Worm (Caenorhabditis elegans) whole organism, L4 larva: Measurements from ENCODE around the gene sdz-4.

Experiments
- Y105C5A.15 ChIP-seq: fragments of 200-800 bp; sonication (Bioruptor generic); IDR thresholded peaks from 2 replicates; pipeline ENCODE4 v1.3.6; 2022; ENCODE audit warnings: missing genetic modification characterization, missing compliant biosample characterization
- aha-1 ChIP-seq: fragments of 150-350 bp; peaks from one replicate; lab custom pipeline; 2014; ENCODE audit warnings: missing biosample characterization, missing genetic modification characterization
- ceh-20 ChIP-seq: fragments of 200-800 bp; sonication (Bioruptor generic); IDR thresholded peaks from 2 replicates; pipeline ENCODE4 v1.3.6; 2022; ENCODE audit warnings: missing genetic modification reagents, missing genetic modification characterization, missing compliant biosample characterization
- ceh-32 ChIP-seq: sonication (generic microtip); optimal IDR thresholded peaks from 2 replicates; lab custom pipeline; 2016; ENCODE audit warnings: mild to moderate bottlenecking, missing genetic modification characterization, missing compliant biosample characterization; ENCODE audit not compliant: poor library complexity
- ceh-44 ChIP-seq: fragments of 200-800 bp; sonication (Bioruptor generic); IDR thresholded peaks from 2 replicates; pipeline ENCODE4 v1.3.6; 2022; ENCODE audit warnings: missing genetic modification reagents, missing genetic modification characterization, missing compliant biosample characterization
- ceh-62 ChIP-seq: sonication (generic microtip); optimal IDR thresholded peaks from 2 replicates; lab custom pipeline; 2017; ENCODE audit warnings: missing biosample characterization, missing genetic modification characterization
- ctbp-1 ChIP-seq: fragments of 200-800 bp; sonication (Bioruptor generic); IDR thresholded peaks from 2 replicates; pipeline ENCODE4 v1.3.6; 2022; ENCODE audit warnings: missing genetic modification reagents, missing genetic modification characterization, missing compliant biosample characterization
- daf-16 ChIP-seq, 3 experiments: sonication (generic microtip); optimal IDR thresholded peaks; 2 replicates each; lab custom pipeline; 2016 to 2017; ENCODE audit warnings: missing genetic modification characterization in 3 of 3, missing genetic modification reagents in 3 of 3, mild to moderate bottlenecking in 2 of 3, missing compliant biosample characterization in 2 of 3, missing biosample characterization in 1 of 3, moderate library complexity in 1 of 3
- dmd-6 ChIP-seq: fragments of 200-800 bp; sonication (Bioruptor generic); IDR thresholded peaks from 2 replicates; pipeline ENCODE4 v1.3.6; 2022; ENCODE audit warnings: missing genetic modification reagents, missing genetic modification characterization, missing compliant biosample characterization
- dmd-9 ChIP-seq: fragments of 200-800 bp; sonication (Bioruptor generic); IDR thresholded peaks from 2 replicates; pipeline ENCODE4 v1.3.6; 2022; ENCODE audit warnings: missing genetic modification reagents, missing genetic modification characterization, missing compliant biosample characterization
- fos-1 ChIP-seq: fragments of 150-350 bp; optimal IDR thresholded peaks from 2 replicates; lab custom pipeline; 2014; ENCODE audit warnings: missing biosample characterization, missing genetic modification characterization
- hlh-11 ChIP-seq: fragments of 200-800 bp; sonication (Bioruptor generic); optimal IDR thresholded peaks from 2 replicates; lab custom pipeline; 2018; ENCODE audit warnings: mild to moderate bottlenecking, missing genetic modification characterization, missing compliant biosample characterization
- hlh-30 ChIP-seq: sonication (generic microtip); optimal IDR thresholded peaks from 2 replicates; lab custom pipeline; 2017; ENCODE audit warnings: antibody characterized with exemption, mild to moderate bottlenecking, missing genetic modification characterization, missing compliant biosample characterization; ENCODE audit not compliant: insufficient read depth
- lin-1 ChIP-seq: fragments of 200-800 bp; sonication (Bioruptor generic); IDR thresholded peaks from 2 replicates; pipeline ENCODE4 v1.3.6; 2022; ENCODE audit warnings: missing genetic modification reagents, missing genetic modification characterization, missing compliant biosample characterization
- lin-13 ChIP-seq: fragments of 150-350 bp; optimal IDR thresholded peaks from 2 replicates; lab custom pipeline; 2014; ENCODE audit warnings: missing biosample characterization, missing genetic modification reagents, missing genetic modification characterization
- lin-38 ChIP-seq: fragments of 200-800 bp; sonication (Bioruptor generic); IDR thresholded peaks from 2 replicates; pipeline ENCODE4 v1.3.6; 2022; ENCODE audit warnings: missing genetic modification reagents, missing genetic modification characterization, missing compliant biosample characterization
- lir-3 ChIP-seq: sonication (generic microtip); optimal IDR thresholded peaks from 2 replicates; lab custom pipeline; 2016; ENCODE audit warnings: mild to moderate bottlenecking, missing genetic modification characterization, missing compliant biosample characterization
- mes-2 ChIP-seq: sonication (generic microtip); optimal IDR thresholded peaks from 2 replicates; lab custom pipeline; 2016; ENCODE audit warnings: missing genotype, mild to moderate bottlenecking, missing genetic modification characterization, missing compliant biosample characterization; ENCODE audit not compliant: poor library complexity, severe bottlenecking
- nhr-111 ChIP-seq: fragments of 200-800 bp; sonication (Bioruptor generic); optimal IDR thresholded peaks from 2 replicates; lab custom pipeline; 2018; ENCODE audit warnings: mild to moderate bottlenecking, missing genetic modification characterization, missing compliant biosample characterization
- nhr-237 ChIP-seq: sonication (generic microtip); optimal IDR thresholded peaks from 2 replicates; lab custom pipeline; 2017; ENCODE audit warnings: missing biosample characterization, missing genetic modification characterization
- nhr-25 ChIP-seq: sonication (generic microtip); optimal IDR thresholded peaks from 2 replicates; lab custom pipeline; 2017; ENCODE audit warnings: missing genetic modification characterization, mild to moderate bottlenecking, missing compliant biosample characterization, antibody characterized with exemption, moderate library complexity, borderline replicate concordance; ENCODE audit not compliant: insufficient read depth
- nhr-28 ChIP-seq: fragments of 150-350 bp; optimal IDR thresholded peaks from 2 replicates; lab custom pipeline; 2014; ENCODE audit warnings: missing biosample characterization, missing genetic modification characterization
- nhr-77 ChIP-seq: fragments of 150-350 bp; optimal IDR thresholded peaks from 2 replicates; lab custom pipeline; 2014; ENCODE audit warnings: missing biosample characterization, missing genetic modification characterization
- pha-4 ChIP-seq, 2 experiments: fragments of 150-350 bp in 1 of 2; fragments of 200-800 bp in 1 of 2; sonication (Bioruptor generic) in 1 of 2; IDR thresholded peaks in 1 of 2; optimal IDR thresholded peaks in 1 of 2; 2 replicates each; pipeline versions ENCODE4 v1.3.6 to Lab custom; 2014 to 2022; ENCODE audit warnings: missing genetic modification characterization in 2 of 2, missing genetic modification reagents in 2 of 2, missing biosample characterization in 1 of 2, missing compliant biosample characterization in 1 of 2
- pqm-1 ChIP-seq: sonication (generic microtip); optimal IDR thresholded peaks from 2 replicates; lab custom pipeline; 2017; ENCODE audit warnings: missing biosample characterization, missing genetic modification characterization
- sdz-12 ChIP-seq: fragments of 200-800 bp; sonication (Bioruptor generic); optimal IDR thresholded peaks from 2 replicates; lab custom pipeline; 2018; ENCODE audit warnings: mild to moderate bottlenecking, missing genetic modification characterization, missing compliant biosample characterization
- skn-1 ChIP-seq: fragments of 150-350 bp; optimal IDR thresholded peaks from 2 replicates; lab custom pipeline; 2014; ENCODE audit warnings: missing biosample characterization, missing genetic modification characterization
- unc-62 ChIP-seq, 3 experiments: fragments of 150-350 bp in 1 of 3; sonication (generic microtip); optimal IDR thresholded peaks in 2 of 3; peaks in 1 of 3; 1 replicate in 1 of 3; 2 replicates in 2 of 3; lab custom pipeline; 2014 to 2017; ENCODE audit warnings: missing biosample characterization in 3 of 3, missing genetic modification characterization in 3 of 3, missing genetic modification reagents in 3 of 3, missing genotype in 1 of 3
- vab-7 ChIP-seq: fragments of 200-800 bp; sonication (Bioruptor generic); IDR thresholded peaks from 2 replicates; pipeline ENCODE4 v1.3.6; 2022; ENCODE audit warnings: missing genetic modification reagents, missing genetic modification characterization, missing compliant biosample characterization
- zag-1 ChIP-seq: fragments of 150-350 bp; optimal IDR thresholded peaks from 2 replicates; lab custom pipeline; 2014; ENCODE audit warnings: missing biosample characterization, missing genetic modification characterization
- zip-11 ChIP-seq: fragments of 200-800 bp; sonication (Bioruptor generic); IDR thresholded peaks from 2 replicates; pipeline ENCODE4 v1.3.6; 2022; ENCODE audit warnings: missing genetic modification characterization, missing compliant biosample characterization
- zip-2 ChIP-seq: fragments of 150-350 bp; optimal IDR thresholded peaks from 2 replicates; lab custom pipeline; 2014; ENCODE audit warnings: missing biosample characterization, missing genetic modification characterization
- ztf-7 ChIP-seq: fragments of 150-350 bp; optimal IDR thresholded peaks from 2 replicates; lab custom pipeline; 2014; ENCODE audit warnings: missing biosample characterization, missing genetic modification characterization

The sdz-4 gene

DNA sequence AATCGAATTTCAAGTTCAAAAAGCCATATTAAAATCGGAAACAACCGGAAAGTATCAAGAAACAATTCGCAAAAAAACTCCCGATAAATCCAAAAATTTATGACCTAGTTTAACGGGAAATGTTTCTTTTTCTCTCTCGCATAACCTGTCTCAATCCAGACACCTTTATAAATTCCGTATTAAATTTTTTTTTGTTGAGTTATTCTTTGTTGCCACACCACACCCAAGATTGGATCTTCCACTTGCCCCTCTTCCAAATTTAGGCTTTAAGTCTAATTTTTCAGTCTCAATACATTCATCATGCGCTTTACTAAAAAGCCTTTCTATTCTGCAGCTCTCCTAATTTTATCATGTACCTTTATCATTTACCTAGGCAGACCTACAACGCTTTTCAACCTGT is 20.2 kb upstream of the sdz-4 start, which contains the start of gene R07C3.3:
Gene R07C3.3, plus strand, starts transcription at position 301 of the 400 bp plus-strand sequence.
- no peak for TF ChIP-seq nhr-111 (GFP tag; lab: Kevin White, UChicago)
- TF ChIP-seq Y105C5A.15 (GFP tag; lab: Robert Waterston, UW), result no peak
- no peak for TF ChIP-seq ctbp-1
- no peak for TF ChIP-seq hlh-11 (tag; lab: Kevin White, UChicago)
- TF ChIP-seq lin-1, result no peak
- no peak for TF ChIP-seq daf-16 (GFP tag; optimal IDR thresholded peaks at IDR 0.05; lab: Kevin White, UChicago)
- no peak for TF ChIP-seq daf-16 (tag; optimal IDR thresholded peaks at IDR 0.05; lab: Kevin White, UChicago)
- TF ChIP-seq skn-1 (tag; lab: Kevin White, UChicago), result no peak
- TF ChIP-seq ceh-32 (tag; lab: Kevin White, UChicago), result no peak
- no peak for TF ChIP-seq dmd-9 (GFP tag; lab: Robert Waterston, UW)

- TF ChIP-seq ztf-7 (tag; lab: Kevin White, UChicago), result no peak
- no peak for TF ChIP-seq sdz-12
- peak; percentile 53 for TF ChIP-seq nhr-28
- no peak for TF ChIP-seq hlh-11 (tag; lab: Kevin White, UChicago)
Observed at ce11 chrII:940779-941178, 17.9 kb upstream of the sdz-4 start, which contains the start of gene fbxc-36. fbxc-36 (plus strand) TSS chrII:940983.

- peak; percentile 81 for TF ChIP-seq dmd-6
- TF ChIP-seq pqm-1, result peak; percentile 92
- no peak for TF ChIP-seq lir-3
- peak; percentile 32 for TF ChIP-seq hlh-11 (tag; lab: Kevin White, UChicago)
- TF ChIP-seq unc-62 (GFP tag; optimal IDR thresholded peaks at IDR 0.05 in 1 of 2; lab: Kevin White, UChicago), result no peak
- TF ChIP-seq unc-62 (tag; optimal IDR thresholded peaks at IDR 0.05; lab: Kevin White, UChicago), result no peak
- no peak for TF ChIP-seq zip-11 (GFP tag; lab: Robert Waterston, UW)
- TF ChIP-seq nhr-25 (tag; lab: Kevin White, UChicago), result no peak
- TF ChIP-seq nhr-77, result peak; percentile 36
- peak; percentile 70 for TF ChIP-seq nhr-28
- TF ChIP-seq ceh-20 (GFP tag; lab: Robert Waterston, UW), result no peak
- no peak for TF ChIP-seq pha-4 (GFP tag; IDR thresholded peaks at IDR 0.05; lab: Robert Waterston, UW)
- no peak for TF ChIP-seq pha-4 (tag; optimal IDR thresholded peaks at IDR 0.05; lab: Kevin White, UChicago)
- TF ChIP-seq, all 104 proteins: peak for 5
Observed at ce11 chrII:943773-944172, 14.9 kb upstream of the sdz-4 start, which contains the start of gene clec-43. clec-43 (plus strand) TSS chrII:944066.

- no peak for TF ChIP-seq nhr-237 (tag; lab: Kevin White, UChicago)
- no peak for TF ChIP-seq lin-38
- no peak for TF ChIP-seq mes-2 (tag; lab: Kevin White, UChicago)
- no peak for TF ChIP-seq fos-1 (tag; lab: Kevin White, UChicago)
- TF ChIP-seq lin-13 (GFP tag; lab: Kevin White, UChicago), result no peak
- no peak for TF ChIP-seq vab-7 (GFP tag; lab: Robert Waterston, UW)
- no peak for TF ChIP-seq ceh-44 (GFP tag; lab: Robert Waterston, UW)
- TF ChIP-seq zag-1 (tag; lab: Kevin White, UChicago), result no peak
- no peak for TF ChIP-seq ctbp-1
- no peak for TF ChIP-seq zip-2 (tag; lab: Kevin White, UChicago)
- no peak for TF ChIP-seq aha-1 (tag; lab: Kevin White, UChicago)
- TF ChIP-seq hlh-30 (tag; lab: Kevin White, UChicago), result no peak
- no peak for TF ChIP-seq ceh-62
Observed at ce11 chrII:948091-948490, 10.6 kb upstream of the sdz-4 start, which contains the start of gene fbxc-32. fbxc-32 (minus strand) TSS chrII:948191.
